Fruit fly (Drosophila melanogaster): Measurements from ENCODE around the gene CG8607.

The CG8607 gene

DNA sequence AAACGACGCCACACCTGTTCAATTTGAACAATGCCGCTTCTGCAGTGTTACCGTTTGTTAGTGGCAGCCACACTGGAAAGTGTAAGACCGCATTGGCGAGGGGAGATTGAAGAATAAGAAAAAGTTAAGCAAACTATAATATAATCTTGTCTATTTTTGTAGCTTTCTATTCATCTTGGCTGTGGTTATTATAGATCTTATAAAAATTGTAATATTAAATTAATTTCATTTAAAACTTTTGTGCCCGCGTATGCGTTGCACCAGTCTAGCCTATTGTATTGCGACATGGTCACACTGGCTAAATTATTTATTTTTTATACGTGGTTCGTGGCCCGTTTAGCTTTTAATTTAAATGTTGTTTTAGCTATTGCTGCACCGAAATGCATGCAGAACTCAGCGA, 3.5 kb downstream of the CG8607 start, which contains the start of the genes RhoGEF4 and Rint1 (continued):
- TF ChIP-seq CG2202 (tag; optimal IDR thresholded peaks at IDR 0.05) (peak; percentile 30), Bdp1 (GFP tag; optimal IDR thresholded peaks at IDR 0.05) (peak; percentile 37), B-H2 (GFP tag; optimal IDR thresholded peaks at IDR 0.05) (peak; percentile 10), E2f2 (GFP tag; IDR thresholded peaks at IDR 0.05) (peak; percentile 97), hbn (GFP tag; IDR thresholded peaks at IDR 0.05; ENCODE audit: partially characterized antibody) (no peak), lbe (GFP tag; optimal IDR thresholded peaks at IDR 0.05) (no peak), CG30403 (GFP tag; optimal IDR thresholded peaks at IDR 0.05) (peak; percentile 86), Sox102F (GFP tag; optimal IDR thresholded peaks at IDR 0.05) (peak; percentile 72), ind (GFP tag; optimal IDR thresholded peaks at IDR 0.05) (peak; percentile 68), Sry-δ (GFP tag; optimal IDR thresholded peaks at IDR 0.05) (peak; percentile 18), ap (GFP tag; IDR thresholded peaks at IDR 0.05) (peak; percentile 34; the same call in 1 of the 2 replicates), Nf-YA (GFP tag; IDR thresholded peaks at IDR 0.05) (no peak), zfh2 (GFP tag; optimal IDR thresholded peaks at IDR 0.05) (peak; percentile 53), Hr78 (GFP tag; optimal IDR thresholded peaks at IDR 0.05) (no peak), Dp (GFP tag; optimal IDR thresholded peaks at IDR 0.05) (peak; percentile 92), grau (tag; optimal IDR thresholded peaks at IDR 0.05) (peak; percentile 76), mirr (GFP tag; optimal IDR thresholded peaks at IDR 0.05) (no peak), wek (GFP tag; optimal IDR thresholded peaks at IDR 0.05) (no peak), odd (GFP tag; optimal IDR thresholded peaks at IDR 0.05) (no peak), zen2 (GFP tag; IDR thresholded peaks at IDR 0.05; ENCODE audit: partially characterized antibody) (no peak), CG12299 (tag; optimal IDR thresholded peaks at IDR 0.05) (no peak), CG17612 (GFP tag; IDR thresholded peaks at IDR 0.05) (peak; percentile 26; the same call in 1 of the 2 replicates), CG32767 (GFP tag; IDR thresholded peaks at IDR 0.05) (no peak), CG17829 (tag; optimal IDR thresholded peaks at IDR 0.05) (peak; percentile 82), ERR (GFP tag; optimal IDR thresholded peaks at IDR 0.05) (no peak), cad (GFP tag; optimal IDR thresholded peaks at IDR 0.05) (no peak), ranshi (GFP tag; IDR thresholded peaks at IDR 0.05) (peak; percentile 79; the same call in 1 of the 2 replicates), Jarid2 (GFP tag; optimal IDR thresholded peaks at IDR 0.05) (no peak), CG11085 (GFP tag; IDR thresholded peaks at IDR 0.05) (peak; percentile 38; the same call in 1 of the 2 replicates), CG6683 (GFP tag; optimal IDR thresholded peaks at IDR 0.05) (peak; percentile 0), exex (tag; optimal IDR thresholded peaks at IDR 0.05) (no peak), Max (GFP tag; optimal IDR thresholded peaks at IDR 0.05) (peak; percentile 70), CG13123 (GFP tag; optimal IDR thresholded peaks at IDR 0.05) (peak; percentile 52), kay (GFP tag; optimal IDR thresholded peaks at IDR 0.05) (no peak), da (GFP tag; optimal IDR thresholded peaks at IDR 0.05) (peak; percentile 20), CG3407 (GFP tag; optimal IDR thresholded peaks at IDR 0.05) (peak; percentile 10), CG10321 (GFP tag; IDR thresholded peaks at IDR 0.05) (no peak), CG11695 (GFP tag; IDR thresholded peaks at IDR 0.05) (no peak), Deaf1 (tag; optimal IDR thresholded peaks at IDR 0.05) (no peak), ato (GFP tag; IDR thresholded peaks at IDR 0.05; ENCODE audit: partially characterized antibody) (no peak), schlank (tag; optimal IDR thresholded peaks at IDR 0.05) (no peak), CG8290 (GFP tag; optimal IDR thresholded peaks at IDR 0.05) (peak; percentile 75), CG8290 (tag; optimal IDR thresholded peaks at IDR 0.05) (peak in 1 of 2 experiments; percentile 67), Sin3A (optimal IDR thresholded peaks at IDR 0.05) (peak; percentile 87), CG16815 (GFP tag; optimal IDR thresholded peaks at IDR 0.05) (peak; percentile 64), pan (optimal IDR thresholded peaks at IDR 0.05) (no peak), pan (GFP tag; optimal IDR thresholded peaks at IDR 0.05 in 1 of 2, IDR thresholded peaks at IDR 0.05 in 1 of 2) (peak in 1 of 2 experiments; percentile 74), CG7357 (GFP tag; IDR thresholded peaks at IDR 0.05) (peak; percentile 50; the same call in 1 of the 3 replicates), CG15601 (tag; optimal IDR thresholded peaks at IDR 0.05) (peak; percentile 72), sna (GFP tag; IDR thresholded peaks at IDR 0.05; ENCODE audit: partially characterized antibody) (no peak), peb (GFP tag; IDR thresholded peaks at IDR 0.05) (peak; percentile 64), CG5953 (GFP tag; IDR thresholded peaks at IDR 0.05) (0 out of 2 replicates have a peak, but pooled peaks have one; percentile 7)
